Worm (Caenorhabditis elegans) whole organism, mixed stage, embryonic: ENCODE measurements around the gene T25D10.1.
A peak's percentile ranks its signal among the peaks of the same experiment; 100 is the strongest.

Source experiments
- M03D4.4 ChIP-seq: sonication (generic microtip); optimal IDR thresholded peaks from 2 replicates; lab custom pipeline; 2017; ENCODE audit warnings: mild to moderate bottlenecking, missing genetic modification characterization, missing compliant biosample characterization
- bed-3 ChIP-seq: fragments of 200-800 bp; sonication (Bioruptor generic); optimal IDR thresholded peaks from 3 replicates; lab custom pipeline; 2018; ENCODE audit warnings: mild to moderate bottlenecking, missing genetic modification characterization, moderate library complexity, missing compliant biosample characterization
- blmp-1 ChIP-seq: fragments of 150-350 bp; optimal IDR thresholded peaks from 2 replicates; lab custom pipeline; 2014; ENCODE audit warnings: missing biosample characterization, missing genetic modification characterization
- ceh-43 ChIP-seq: fragments of 200-800 bp; sonication (Bioruptor generic); optimal IDR thresholded peaks from 2 replicates; lab custom pipeline; 2018; ENCODE audit warnings: mild to moderate bottlenecking, missing genetic modification characterization, moderate library complexity, missing compliant biosample characterization
- ceh-83 ChIP-seq: fragments of 200-800 bp; sonication (Bioruptor generic); optimal IDR thresholded peaks from 2 replicates; lab custom pipeline; 2018; ENCODE audit warnings: mild to moderate bottlenecking, missing genetic modification characterization, missing compliant biosample characterization
- ces-1 ChIP-seq: fragments of 150-350 bp; optimal IDR thresholded peaks from 2 replicates; lab custom pipeline; 2014; ENCODE audit warnings: missing biosample characterization, missing genetic modification reagents, missing genetic modification characterization
- cnd-1 ChIP-seq: fragments of 200-800 bp; sonication (Bioruptor generic); optimal IDR thresholded peaks from 2 replicates; lab custom pipeline; 2018; ENCODE audit warnings: mild to moderate bottlenecking, missing genetic modification characterization, missing compliant biosample characterization
- elt-1 ChIP-seq: sonication (generic microtip); optimal IDR thresholded peaks from 2 replicates; lab custom pipeline; 2017; ENCODE audit warnings: missing genetic modification characterization, mild to moderate bottlenecking, missing compliant biosample characterization, antibody characterized with exemption, moderate library complexity, borderline replicate concordance; ENCODE audit not compliant: insufficient read depth
- elt-3 ChIP-seq: fragments of 150-350 bp; optimal IDR thresholded peaks from 2 replicates; lab custom pipeline; 2014; ENCODE audit warnings: missing biosample characterization, missing genetic modification characterization
- flh-1 ChIP-seq: fragments of 200-800 bp; sonication (Bioruptor generic); optimal IDR thresholded peaks from 2 replicates; lab custom pipeline; 2018; ENCODE audit warnings: mild to moderate bottlenecking, missing genetic modification characterization, moderate library complexity, missing compliant biosample characterization
- ham-2 ChIP-seq: fragments of 200-800 bp; sonication (Bioruptor generic); optimal IDR thresholded peaks from 2 replicates; lab custom pipeline; 2018; ENCODE audit warnings: mild to moderate bottlenecking, missing genetic modification characterization, missing compliant biosample characterization
- hlh-1 ChIP-seq: fragments of 150-350 bp; optimal IDR thresholded peaks from 2 replicates; lab custom pipeline; 2014; ENCODE audit warnings: missing biosample characterization, missing genetic modification reagents, missing genetic modification characterization
- lin-13 ChIP-seq: fragments of 150-350 bp; optimal IDR thresholded peaks from 2 replicates; lab custom pipeline; 2014; ENCODE audit warnings: missing biosample characterization, missing genetic modification characterization
- lin-32 ChIP-seq: fragments of 200-800 bp; sonication (Bioruptor generic); optimal IDR thresholded peaks from 2 replicates; lab custom pipeline; 2018; ENCODE audit warnings: mild to moderate bottlenecking, missing genetic modification characterization, missing compliant biosample characterization
- lsy-2 ChIP-seq: fragments of 150-350 bp; optimal IDR thresholded peaks from 2 replicates; lab custom pipeline; 2014; ENCODE audit warnings: missing biosample characterization, missing genetic modification characterization
- mab-5 ChIP-seq: fragments of 150-350 bp; optimal IDR thresholded peaks from 2 replicates; lab custom pipeline; 2014; ENCODE audit warnings: missing biosample characterization, missing genetic modification characterization
- mep-1 ChIP-seq: fragments of 150-350 bp; optimal IDR thresholded peaks from 2 replicates; lab custom pipeline; 2017; ENCODE audit warnings: missing biosample characterization, missing genetic modification reagents, missing genetic modification characterization, inconsistent platforms
- mls-2 ChIP-seq: sonication (generic microtip); optimal IDR thresholded peaks from 2 replicates; lab custom pipeline; 2016; ENCODE audit warnings: mild to moderate bottlenecking, missing genetic modification characterization, moderate library complexity, missing compliant biosample characterization
- nhr-12 ChIP-seq: fragments of 150-350 bp; optimal IDR thresholded peaks from 2 replicates; lab custom pipeline; 2014; ENCODE audit warnings: missing biosample characterization, missing genetic modification characterization
- nhr-2 ChIP-seq: fragments of 150-350 bp; optimal IDR thresholded peaks from 2 replicates; lab custom pipeline; 2014; ENCODE audit warnings: missing biosample characterization, missing genetic modification characterization
- nhr-28 ChIP-seq: fragments of 150-350 bp; optimal IDR thresholded peaks from 2 replicates; lab custom pipeline; 2014; ENCODE audit warnings: missing biosample characterization, missing genetic modification characterization
- nhr-76 ChIP-seq: sonication (generic microtip); optimal IDR thresholded peaks from 2 replicates; lab custom pipeline; 2017; ENCODE audit warnings: missing biosample characterization, missing genetic modification characterization
- pha-4 ChIP-seq: fragments of 150-350 bp; optimal IDR thresholded peaks from 2 replicates; lab custom pipeline; 2018; ENCODE audit warnings: missing biosample characterization, missing genetic modification reagents, missing genetic modification characterization
- sem-2 ChIP-seq: fragments of 200-800 bp; sonication (Bioruptor generic); optimal IDR thresholded peaks from 2 replicates; lab custom pipeline; 2018; ENCODE audit warnings: mild to moderate bottlenecking, missing genetic modification characterization, missing compliant biosample characterization
- snpc-4 ChIP-seq: fragments of 150-350 bp; optimal IDR thresholded peaks from 2 replicates; lab custom pipeline; 2014; ENCODE audit warnings: missing biosample characterization, missing genetic modification characterization
- sptf-1 ChIP-seq: sonication (generic microtip); optimal IDR thresholded peaks from 2 replicates; lab custom pipeline; 2017; ENCODE audit warnings: mild to moderate bottlenecking, missing genetic modification characterization, moderate library complexity, missing compliant biosample characterization
- tbx-8 ChIP-seq: fragments of 200-800 bp; sonication (Bioruptor generic); optimal IDR thresholded peaks from 2 replicates; lab custom pipeline; 2018; ENCODE audit warnings: mild to moderate bottlenecking, missing genetic modification characterization, moderate library complexity, missing compliant biosample characterization
- unc-120 ChIP-seq: sonication (generic microtip); optimal IDR thresholded peaks from 2 replicates; lab custom pipeline; 2017; ENCODE audit warnings: missing genetic modification characterization, missing compliant biosample characterization; ENCODE audit not compliant: poor library complexity, severe bottlenecking
- unc-39 ChIP-seq: fragments of 150-350 bp; optimal IDR thresholded peaks from 2 replicates; lab custom pipeline; 2014; ENCODE audit warnings: missing biosample characterization, missing genetic modification characterization
- unc-62 ChIP-seq: fragments of 150-350 bp; optimal IDR thresholded peaks from 2 replicates; lab custom pipeline; 2014; ENCODE audit warnings: missing biosample characterization, missing genetic modification reagents, missing genetic modification characterization
- zip-8 ChIP-seq: fragments of 150-350 bp; optimal IDR thresholded peaks from 2 replicates; lab custom pipeline; 2014; ENCODE audit warnings: missing biosample characterization, missing genetic modification characterization
- ztf-11 ChIP-seq: fragments of 150-350 bp; optimal IDR thresholded peaks from 2 replicates; lab custom pipeline; 2014; ENCODE audit warnings: missing biosample characterization, missing genetic modification characterization

Gene T25D10.1

ce11 chrII:6386467-6386866 is 16.7 kb upstream of the T25D10.1 start, which contains the start of gene F58F12.4:
Gene F58F12.4, plus strand, starts transcription at chrII:6386767.
- TF ChIP-seq ztf-11 (tag; lab: Kevin White, UChicago), result no peak
- TF ChIP-seq unc-62, result no peak
- TF ChIP-seq lin-13 (tag; lab: Kevin White, UChicago), result no peak

ce11 chrII:6387937-6388336 is 15.3 kb upstream of the T25D10.1 start, which contains the start of gene F58F12.2:
Gene F58F12.2, minus strand, starts transcription at chrII:6388037.
- TF ChIP-seq hlh-1 (tag; lab: Kevin White, UChicago) (no peak), nhr-12 (tag; lab: Kevin White, UChicago) (no peak), nhr-76 (tag; lab: Kevin White, UChicago) (no peak), flh-1 (GFP tag; lab: Kevin White, UChicago) (no peak), snpc-4 (tag; lab: Kevin White, UChicago) (no peak), lsy-2 (no peak), pha-4 (tag; lab: Kevin White, UChicago) (no peak), ces-1 (GFP tag; lab: Kevin White, UChicago) (no peak), sptf-1 (tag; lab: Kevin White, UChicago) (no peak)

- TF ChIP-seq pha-4 (tag; lab: Kevin White, UChicago) (no peak), zip-8 (tag; lab: Kevin White, UChicago) (no peak), lin-32 (GFP tag; lab: Kevin White, UChicago) (no peak), M03D4.4 (tag; lab: Kevin White, UChicago) (no peak), unc-62 (no peak), unc-39 (tag; lab: Kevin White, UChicago) (no peak), nhr-28 (no peak)
Measured at ce11 chrII:6391195-6391594, 12.0 kb upstream of the T25D10.1 start, which contains the start of gene F58F12.3. Gene F58F12.3, minus strand, starts transcription at chrII:6391295.

- TF ChIP-seq elt-3 (tag; lab: Kevin White, UChicago) (no peak), lin-13 (tag; lab: Kevin White, UChicago) (no peak), unc-62 (peak; percentile 56), mab-5 (no peak), unc-120 (no peak), mls-2 (tag; lab: Kevin White, UChicago) (no peak), nhr-76 (tag; lab: Kevin White, UChicago) (no peak), cnd-1 (tag; lab: Kevin White, UChicago) (no peak), lsy-2 (no peak), sem-2 (GFP tag; lab: Kevin White, UChicago) (no peak), hlh-1 (tag; lab: Kevin White, UChicago) (peak; percentile 81), nhr-2 (tag; lab: Kevin White, UChicago) (peak; percentile 16), blmp-1 (tag; lab: Kevin White, UChicago) (no peak), mep-1 (tag; lab: Kevin White, UChicago) (no peak), tbx-8 (GFP tag; lab: Kevin White, UChicago) (no peak), bed-3 (GFP tag; lab: Kevin White, UChicago) (no peak), ceh-43 (GFP tag; lab: Kevin White, UChicago) (no peak), pha-4 (tag; lab: Kevin White, UChicago) (no peak), nhr-28 (no peak), ham-2 (GFP tag; lab: Kevin White, UChicago) (no peak)
Measured at ce11 chrII:6394037-6394436, 9.2 kb upstream of the T25D10.1 start.

- TF ChIP-seq flh-1 (GFP tag; lab: Kevin White, UChicago) (no peak), elt-1 (tag; lab: Kevin White, UChicago) (peak; percentile 37)
Measured at ce11 chrII:6398406-6398805, 4.8 kb upstream of the T25D10.1 start, which contains the start of gene zig-10. Gene zig-10, plus strand, starts transcription at chrII:6398706.

- TF ChIP-seq elt-1 (tag; lab: Kevin White, UChicago) (no peak), unc-62 (no peak), mls-2 (tag; lab: Kevin White, UChicago) (no peak), ceh-83 (no peak), nhr-12 (tag; lab: Kevin White, UChicago) (no peak), unc-39 (tag; lab: Kevin White, UChicago) (no peak), lin-13 (tag; lab: Kevin White, UChicago) (no peak), ceh-43 (GFP tag; lab: Kevin White, UChicago) (no peak), sem-2 (GFP tag; lab: Kevin White, UChicago) (no peak), snpc-4 (tag; lab: Kevin White, UChicago) (no peak), hlh-1 (tag; lab: Kevin White, UChicago) (no peak), unc-120 (no peak)
Measured at ce11 chrII:6401649-6402048, 1.6 kb upstream of the T25D10.1 start, which contains the start of gene btb-2. Gene btb-2, plus strand, starts transcription at chrII:6401949.
